Fruit fly (Drosophila melanogaster) whole organism, prepupa: ENCODE data around the gene Ugt36D1.

Experiments used
- Blimp-1 ChIP-seq: fragments of 200-800 bp; sonication (Bioruptor generic); optimal IDR thresholded peaks from 3 replicates; lab custom pipeline; 2017; ENCODE audit warnings: missing biosample characterization, missing genetic modification characterization, mild to moderate bottlenecking, moderate library complexity, missing genetic modification reagents
- CG10631 ChIP-seq: fragments of 200-800 bp; sonication (Bioruptor generic); optimal IDR thresholded peaks from 2 replicates; lab custom pipeline; 2016; ENCODE audit warnings: missing biosample characterization, missing genetic modification characterization
- CG11294 ChIP-seq: fragments of 200-800 bp; sonication (Bioruptor generic); IDR thresholded peaks from 2 replicates; pipeline ENCODE4 v1.3.6; 2022; ENCODE audit warnings: missing biosample characterization, missing genetic modification characterization
- CG11902 ChIP-seq: fragments of 200-800 bp; sonication (Bioruptor generic); optimal IDR thresholded peaks from 3 replicates; lab custom pipeline; 2016; ENCODE audit warnings: missing biosample characterization, missing genetic modification characterization
- CG15336 ChIP-seq: fragments of 200-800 bp; sonication (Bioruptor generic); IDR thresholded peaks from 2 replicates; pipeline ENCODE4 v1.3.6; 2022; ENCODE audit warnings: missing biosample characterization, missing genetic modification characterization
- CG1621 ChIP-seq: fragments of 200-800 bp; sonication (Bioruptor generic); optimal IDR thresholded peaks from 3 replicates; lab custom pipeline; 2018; ENCODE audit warnings: missing biosample characterization, mild to moderate bottlenecking, missing genetic modification characterization
- CG16779 ChIP-seq: fragments of 200-800 bp; sonication (Bioruptor generic); optimal IDR thresholded peaks from 3 replicates; lab custom pipeline; 2017; ENCODE audit warnings: missing biosample characterization, mild to moderate bottlenecking, missing genetic modification characterization
- CG32006 ChIP-seq: fragments of 200-800 bp; sonication (Bioruptor generic); optimal IDR thresholded peaks from 3 replicates; lab custom pipeline; 2017; ENCODE audit warnings: missing biosample characterization, mild to moderate bottlenecking, missing genetic modification characterization
- CG34406 ChIP-seq: fragments of 200-800 bp; sonication (Bioruptor generic); optimal IDR thresholded peaks from 3 replicates; lab custom pipeline; 2016; ENCODE audit warnings: missing biosample characterization, missing genetic modification characterization
- CG4318 ChIP-seq: fragments of 200-800 bp; sonication (Bioruptor generic); optimal IDR thresholded peaks from 3 replicates; lab custom pipeline; 2017; ENCODE audit warnings: missing biosample characterization, mild to moderate bottlenecking, missing genetic modification characterization
- CG6163 ChIP-seq: fragments of 200-800 bp; sonication (Bioruptor generic); IDR thresholded peaks from 3 replicates; pipeline ENCODE4 v1.3.6; 2022; ENCODE audit warnings: missing biosample characterization, missing genetic modification characterization
- CG6276 ChIP-seq: fragments of 200-800 bp; sonication (Bioruptor generic); optimal IDR thresholded peaks from 2 replicates; lab custom pipeline; 2017; ENCODE audit warnings: missing biosample characterization, mild to moderate bottlenecking, missing genetic modification characterization
- CG6792 ChIP-seq: fragments of 200-800 bp; sonication (Bioruptor generic); optimal IDR thresholded peaks from 3 replicates; lab custom pipeline; 2016; ENCODE audit warnings: missing biosample characterization, missing genetic modification characterization
- CG6808 ChIP-seq: fragments of 200-800 bp; sonication (Bioruptor generic); optimal IDR thresholded peaks from 3 replicates; lab custom pipeline; 2017; ENCODE audit warnings: missing biosample characterization, missing genetic modification characterization, mild to moderate bottlenecking, moderate library complexity, missing genetic modification reagents
- CG6854 ChIP-seq: fragments of 200-800 bp; sonication (Bioruptor generic); optimal IDR thresholded peaks from 2 replicates; lab custom pipeline; 2017; ENCODE audit warnings: missing biosample characterization, mild to moderate bottlenecking, missing genetic modification characterization
- CG8119 ChIP-seq: fragments of 200-800 bp; sonication (Bioruptor generic); IDR thresholded peaks from 3 replicates; pipeline ENCODE4 v1.3.6; 2022; ENCODE audit warnings: missing biosample characterization, missing genetic modification characterization
- CG8319 ChIP-seq: fragments of 200-800 bp; sonication (Bioruptor generic); optimal IDR thresholded peaks from 3 replicates; lab custom pipeline; 2016; ENCODE audit warnings: missing biosample characterization, missing genetic modification characterization
- CG8632 ChIP-seq: fragments of 200-800 bp; sonication (Bioruptor generic); optimal IDR thresholded peaks from 3 replicates; lab custom pipeline; 2016; ENCODE audit warnings: missing biosample characterization, missing genetic modification characterization
- Eip75B ChIP-seq: fragments of 200-800 bp; sonication (Bioruptor generic); optimal IDR thresholded peaks from 3 replicates; lab custom pipeline; 2016; ENCODE audit warnings: missing biosample characterization, missing genetic modification characterization
- Eip78C ChIP-seq: fragments of 200-800 bp; sonication (Bioruptor generic); peaks from one replicate; lab custom pipeline; 2016; ENCODE audit warnings: missing biosample characterization, missing genetic modification characterization
- Eip93F ChIP-seq: fragments of 200-800 bp; sonication (Bioruptor generic); optimal IDR thresholded peaks from 2 replicates; lab custom pipeline; 2016; ENCODE audit warnings: missing biosample characterization, mild to moderate bottlenecking, missing genetic modification characterization
- Ets21C ChIP-seq: fragments of 200-800 bp; sonication (Bioruptor generic); optimal IDR thresholded peaks from 3 replicates; lab custom pipeline; 2016; ENCODE audit warnings: missing biosample characterization, missing genetic modification characterization
- Ets96B ChIP-seq: fragments of 200-800 bp; optimal IDR thresholded peaks from 2 replicates; lab custom pipeline; 2019; ENCODE audit warnings: missing biosample characterization, mild to moderate bottlenecking, missing genetic modification characterization, moderate library complexity
- Gug ChIP-seq: fragments of 200-800 bp; sonication (Bioruptor generic); IDR thresholded peaks from 2 replicates; pipeline ENCODE4 v1.3.6; 2022; ENCODE audit warnings: missing biosample characterization, missing genetic modification characterization
- Hr38 ChIP-seq: sonication (Bioruptor generic); optimal IDR thresholded peaks from 2 replicates; lab custom pipeline; 2016; ENCODE audit warnings: missing biosample characterization, missing genetic modification characterization
- Hr39 ChIP-seq: fragments of 200-800 bp; sonication (Bioruptor generic); optimal IDR thresholded peaks from 2 replicates; lab custom pipeline; 2016; ENCODE audit warnings: missing biosample characterization, missing genetic modification characterization
- Lpt ChIP-seq: fragments of 200-800 bp; sonication (Bioruptor generic); optimal IDR thresholded peaks from 3 replicates; lab custom pipeline; 2016; ENCODE audit warnings: missing biosample characterization, missing genetic modification characterization
- Met ChIP-seq: fragments of 200-800 bp; sonication (Bioruptor generic); optimal IDR thresholded peaks from 3 replicates; lab custom pipeline; 2016; ENCODE audit warnings: missing biosample characterization, missing genetic modification characterization
- OdsH ChIP-seq: fragments of 200-800 bp; sonication (Bioruptor generic); optimal IDR thresholded peaks from 3 replicates; lab custom pipeline; 2016; ENCODE audit warnings: missing biosample characterization, missing genetic modification characterization
- Smox ChIP-seq: fragments of 200-800 bp; sonication (Bioruptor generic); optimal IDR thresholded peaks from 3 replicates; lab custom pipeline; 2016; ENCODE audit warnings: missing biosample characterization, missing genetic modification characterization
- Sox102F ChIP-seq: fragments of 200-800 bp; sonication (Bioruptor generic); optimal IDR thresholded peaks from 2 replicates; lab custom pipeline; 2016; ENCODE audit warnings: missing biosample characterization, mild to moderate bottlenecking, missing genetic modification characterization
- Sox15 ChIP-seq: fragments of 200-800 bp; sonication (Bioruptor generic); optimal IDR thresholded peaks from 3 replicates; lab custom pipeline; 2016; ENCODE audit warnings: missing biosample characterization, missing genetic modification characterization
- achi ChIP-seq: fragments of 200-800 bp; sonication (Bioruptor generic); optimal IDR thresholded peaks from 3 replicates; lab custom pipeline; 2016; ENCODE audit warnings: missing biosample characterization, missing genetic modification characterization
- acj6 ChIP-seq: fragments of 200-800 bp; sonication (Bioruptor generic); optimal IDR thresholded peaks from 3 replicates; lab custom pipeline; 2016; ENCODE audit warnings: missing biosample characterization, missing genetic modification characterization
- eg ChIP-seq: fragments of 200-800 bp; sonication (Bioruptor generic); IDR thresholded peaks from 3 replicates; pipeline ENCODE4 v1.3.6; 2022; ENCODE audit warnings: missing biosample characterization, missing genetic modification characterization
- net ChIP-seq: fragments of 200-800 bp; sonication (Bioruptor generic); optimal IDR thresholded peaks from 3 replicates; lab custom pipeline; 2016; ENCODE audit warnings: missing biosample characterization, missing genetic modification characterization
- spab ChIP-seq: fragments of 200-800 bp; sonication (Bioruptor generic); optimal IDR thresholded peaks from 2 replicates; lab custom pipeline; 2017; ENCODE audit warnings: missing biosample characterization, mild to moderate bottlenecking, missing genetic modification characterization, missing genetic modification reagents
- ss ChIP-seq, 2 experiments: fragments of 200-800 bp; sonication (Bioruptor generic); optimal IDR thresholded peaks; 2 replicates in 1 of 2; 3 replicates in 1 of 2; lab custom pipeline; 2017 to 2018; ENCODE audit warnings: mild to moderate bottlenecking in 2 of 2, missing biosample characterization in 2 of 2, missing genetic modification characterization in 2 of 2, moderate library complexity in 1 of 2
- svp ChIP-seq: fragments of 200-800 bp; sonication (Bioruptor generic); peaks from one replicate; lab custom pipeline; 2016; ENCODE audit warnings: missing biosample characterization, missing genetic modification characterization
- topi ChIP-seq: fragments of 200-800 bp; sonication (Bioruptor generic); optimal IDR thresholded peaks from 3 replicates; lab custom pipeline; 2016; ENCODE audit warnings: missing biosample characterization, missing genetic modification characterization
- vri ChIP-seq: fragments of 200-800 bp; sonication (Bioruptor generic); optimal IDR thresholded peaks from 3 replicates; lab custom pipeline; 2016; ENCODE audit warnings: missing biosample characterization, mild to moderate bottlenecking, missing genetic modification characterization

The Ugt36D1 gene

DNA sequence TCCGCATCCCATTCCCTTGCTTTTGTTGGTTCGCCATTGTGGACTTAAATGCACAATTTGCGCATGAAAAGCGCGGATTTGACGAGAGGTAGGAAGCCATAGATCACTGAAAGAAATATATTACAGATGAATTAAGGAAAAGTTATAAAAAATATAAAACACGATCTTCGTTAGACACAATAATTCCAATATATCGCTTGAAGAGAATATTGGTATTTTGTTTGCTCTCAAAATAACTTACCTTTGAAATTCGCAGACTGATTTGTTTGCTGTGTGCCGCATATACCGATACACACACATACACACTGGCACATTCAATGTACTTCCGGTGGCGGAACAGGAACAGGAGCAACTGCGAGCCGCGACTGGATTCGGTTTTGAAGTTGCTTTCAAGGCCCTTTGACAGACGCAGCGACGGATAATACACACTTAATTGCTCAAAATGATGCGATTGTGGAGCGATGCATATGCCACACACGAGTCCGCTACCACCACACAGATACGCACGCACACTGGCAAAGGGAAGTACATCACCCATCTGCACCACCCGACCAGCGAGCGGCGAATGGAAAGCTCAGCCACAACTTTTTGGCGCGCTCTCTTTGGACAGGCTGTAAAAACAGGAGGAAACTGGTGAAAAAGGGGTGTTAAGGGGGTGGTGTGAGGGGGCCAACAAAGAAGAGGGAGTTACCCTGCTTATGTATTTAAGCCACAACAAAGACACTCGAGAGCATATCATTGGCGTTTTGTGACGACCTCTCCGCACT is 17.5 kb upstream of the Ugt36D1 start (continued):
- TF ChIP-seq Eip93F (GFP tag; lab: Kevin White, UChicago) (no peak), Blimp-1 (no peak), CG6854 (GFP tag; lab: Kevin White, UChicago) (no peak), Sox102F (GFP tag; lab: Kevin White, UChicago) (peak; percentile 36), svp (GFP tag; lab: Kevin White, UChicago) (peak; percentile 81), CG6808 (GFP tag; lab: Kevin White, UChicago) (no peak), Sox15 (GFP tag; lab: Kevin White, UChicago) (no peak), CG34406 (GFP tag; lab: Kevin White, UChicago) (peak; percentile 9), Ets21C (GFP tag; lab: Kevin White, UChicago) (peak; percentile 41), CG6792 (peak; percentile 39), CG4318 (GFP tag; lab: Kevin White, UChicago) (no peak), CG1621 (tag; lab: Kevin White, UChicago) (no peak)

DNA sequence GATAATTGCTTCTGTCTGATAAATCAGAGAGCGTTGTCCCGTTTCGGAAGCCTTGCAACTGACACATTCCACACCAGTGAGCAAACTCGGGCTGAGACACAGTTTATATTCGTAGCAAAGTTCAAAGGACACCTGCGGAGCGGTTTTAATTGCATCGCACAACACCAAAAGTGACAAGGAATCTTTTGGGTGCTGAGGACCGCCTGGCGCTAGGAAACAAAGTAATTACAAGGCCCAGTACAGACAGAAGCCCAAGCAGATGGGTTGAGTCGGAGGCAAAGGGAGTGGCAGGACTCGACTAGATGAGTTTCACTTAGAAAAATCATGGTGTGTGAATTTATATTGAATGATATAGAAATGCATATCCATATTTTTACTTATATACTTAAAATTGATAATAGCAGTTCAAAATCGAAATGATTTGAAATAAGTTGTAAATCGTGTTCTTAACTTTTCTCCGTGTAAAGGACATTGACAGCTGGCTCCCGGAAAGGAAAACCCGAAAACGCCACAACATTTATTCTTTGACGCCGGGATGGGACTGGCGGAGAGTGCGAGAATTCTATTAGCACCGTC is 14.5 kb upstream of the Ugt36D1 start:
- no peak for TF ChIP-seq vri
- TF ChIP-seq CG34406 (GFP tag; lab: Kevin White, UChicago): no peak
- no peak for TF ChIP-seq net (GFP tag; lab: Kevin White, UChicago)
- no peak for TF ChIP-seq Blimp-1
- no peak for TF ChIP-seq eg
- no peak for TF ChIP-seq Sox102F (GFP tag; lab: Kevin White, UChicago)
- no peak for TF ChIP-seq Eip93F (GFP tag; lab: Kevin White, UChicago)
- TF ChIP-seq CG8319: no peak
- no peak for TF ChIP-seq CG6808 (GFP tag; lab: Kevin White, UChicago)
- no peak for TF ChIP-seq CG1621 (tag; lab: Kevin White, UChicago)

DNA sequence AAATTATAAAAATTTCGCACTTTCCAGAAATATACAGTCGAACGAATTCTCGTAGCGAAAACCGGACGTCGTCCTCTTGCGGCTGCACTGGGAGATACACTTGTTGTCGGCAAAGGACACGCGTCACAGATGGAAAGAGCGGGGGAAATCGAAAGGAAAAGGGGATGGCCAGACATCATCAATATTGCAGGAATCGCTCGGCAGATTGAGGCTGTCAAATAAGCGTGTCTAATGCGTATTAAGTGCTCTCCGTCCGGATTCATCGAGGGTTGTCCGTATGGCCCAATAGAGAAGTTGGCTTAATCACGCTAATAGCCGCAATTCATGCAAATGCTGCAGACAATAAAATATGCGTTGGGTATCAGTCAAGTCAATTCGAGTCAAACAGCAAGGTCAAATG is 13.9 kb upstream of the Ugt36D1 start:
- no peak for TF ChIP-seq OdsH (GFP tag; lab: Kevin White, UChicago)
- TF ChIP-seq CG6163 (GFP tag; lab: Robert Waterston, UW): no peak
- TF ChIP-seq Gug (GFP tag; lab: Robert Waterston, UW): no peak
- no peak for TF ChIP-seq Eip75B
- TF ChIP-seq CG15336 (GFP tag; lab: Robert Waterston, UW): no peak
- no peak for TF ChIP-seq CG16779
- TF ChIP-seq CG11294 (GFP tag; lab: Robert Waterston, UW): no peak
- TF ChIP-seq topi (GFP tag; lab: Kevin White, UChicago): no peak
- no peak for TF ChIP-seq CG32006 (GFP tag; lab: Kevin White, UChicago)
- TF ChIP-seq CG8119 (GFP tag; lab: Robert Waterston, UW): no peak
- TF ChIP-seq Hr38 (GFP tag; lab: Kevin White, UChicago): no peak
- no peak for TF ChIP-seq CG6854 (GFP tag; lab: Kevin White, UChicago)
- no peak for TF ChIP-seq Sox102F (GFP tag; lab: Kevin White, UChicago)
- TF ChIP-seq Smox (GFP tag; lab: Kevin White, UChicago): no peak
- TF ChIP-seq svp (GFP tag; lab: Kevin White, UChicago): no peak
- no peak for TF ChIP-seq vri
- no peak for TF ChIP-seq CG34406 (GFP tag; lab: Kevin White, UChicago)
- TF ChIP-seq CG6276 (GFP tag; lab: Kevin White, UChicago): no peak
- TF ChIP-seq achi (GFP tag; lab: Kevin White, UChicago): no peak

DNA sequence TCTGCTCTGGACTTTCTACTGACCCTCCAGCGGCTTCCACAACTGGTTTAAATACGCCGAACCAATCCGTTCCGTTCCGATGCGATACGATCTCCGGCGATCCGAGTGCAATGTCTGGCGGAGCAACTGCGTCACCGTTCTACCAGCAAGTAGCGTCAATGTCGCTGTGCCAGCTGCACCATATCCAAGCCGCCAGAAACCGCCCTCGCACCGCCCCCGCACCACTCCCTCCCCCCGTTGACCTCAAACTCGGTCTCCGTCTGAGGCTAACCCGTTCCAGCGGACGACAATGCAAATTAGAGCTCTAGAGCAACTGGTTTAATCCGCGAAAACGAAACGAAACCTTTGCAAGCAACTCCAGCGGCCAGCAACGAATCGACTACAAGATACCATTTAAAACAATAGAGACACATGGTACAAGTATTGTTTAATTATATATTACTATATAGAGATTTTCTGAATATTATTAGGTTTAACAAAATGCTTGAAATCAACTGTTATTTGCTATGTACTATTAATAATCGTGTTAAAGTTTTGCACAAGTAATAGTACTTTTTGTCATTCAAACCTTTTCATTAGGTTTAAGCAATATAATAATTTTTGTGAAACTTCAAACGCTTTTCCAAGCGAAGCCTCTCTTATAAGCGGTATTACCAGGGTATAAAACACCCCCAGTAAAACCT is 12.2 kb upstream of the Ugt36D1 start, which contains the start of the genes CG10570 and CG42502:
Gene CG10570 (minus strand): TSS at position 293 of the 683 bp plus-strand sequence.
Gene CG42502 (minus strand): TSS at position 293 of the 683 bp plus-strand sequence.
- TF ChIP-seq CG8632: peak; percentile 50
- TF ChIP-seq spab (GFP tag; lab: Kevin White, UChicago): peak; percentile 12
- no peak for TF ChIP-seq CG6276 (GFP tag; lab: Kevin White, UChicago)
- TF ChIP-seq Hr39 (GFP tag; lab: Kevin White, UChicago): no peak
- peak; percentile 74 for TF ChIP-seq Eip78C
- no peak for TF ChIP-seq CG8319
- no peak for TF ChIP-seq CG6854 (GFP tag; lab: Kevin White, UChicago)
- 0 out of 3 replicates have a peak, but pooled peaks have one; percentile 12 for TF ChIP-seq CG6163 (GFP tag; lab: Robert Waterston, UW)
- no peak for TF ChIP-seq Met (GFP tag; lab: Kevin White, UChicago)
- TF ChIP-seq Ets96B: peak; percentile 38
- peak in 1 of 2 experiments; percentile 43 for TF ChIP-seq ss (GFP tag; optimal IDR thresholded peaks at IDR 0.05; lab: Kevin White, UChicago)
- TF ChIP-seq CG11902 (GFP tag; lab: Kevin White, UChicago): peak; percentile 30
- TF ChIP-seq CG34406 (GFP tag; lab: Kevin White, UChicago): peak; percentile 48
- TF ChIP-seq CG6792: no peak
- peak; percentile 21 for TF ChIP-seq CG10631 (GFP tag; lab: Kevin White, UChicago)
- peak; percentile 37 for TF ChIP-seq CG6808 (GFP tag; lab: Kevin White, UChicago)
- TF ChIP-seq Sox15 (GFP tag; lab: Kevin White, UChicago): peak; percentile 10
- peak; percentile 9 for TF ChIP-seq acj6 (GFP tag; lab: Kevin White, UChicago)
- TF ChIP-seq achi (GFP tag; lab: Kevin White, UChicago): peak; percentile 11
- no peak for TF ChIP-seq Lpt (GFP tag; lab: Kevin White, UChicago)
- TF ChIP-seq CG1621 (tag; lab: Kevin White, UChicago): peak; percentile 93
- TF ChIP-seq topi (GFP tag; lab: Kevin White, UChicago): peak; percentile 17
